Fruit fly (Drosophila melanogaster) whole organism, adult: Measurements from ENCODE around the gene sturkopf.

Experiments
- CG1620 ChIP-seq: fragments of 200-800 bp; sonication (Bioruptor generic); optimal IDR thresholded peaks from 2 replicates; lab custom pipeline; 2016; ENCODE audit warnings: missing biosample characterization, missing genetic modification characterization
- kay ChIP-seq: fragments of 200-800 bp; sonication (Bioruptor generic); peaks from one replicate; lab custom pipeline; 2016; ENCODE audit warnings: missing biosample characterization, missing genetic modification characterization, borderline replicate concordance
- pad ChIP-seq: fragments of 200-800 bp; sonication (Bioruptor generic); optimal IDR thresholded peaks from 3 replicates; lab custom pipeline; 2017; ENCODE audit warnings: missing biosample characterization, missing genetic modification characterization, mild to moderate bottlenecking, moderate library complexity, missing genetic modification reagents

DNA sequence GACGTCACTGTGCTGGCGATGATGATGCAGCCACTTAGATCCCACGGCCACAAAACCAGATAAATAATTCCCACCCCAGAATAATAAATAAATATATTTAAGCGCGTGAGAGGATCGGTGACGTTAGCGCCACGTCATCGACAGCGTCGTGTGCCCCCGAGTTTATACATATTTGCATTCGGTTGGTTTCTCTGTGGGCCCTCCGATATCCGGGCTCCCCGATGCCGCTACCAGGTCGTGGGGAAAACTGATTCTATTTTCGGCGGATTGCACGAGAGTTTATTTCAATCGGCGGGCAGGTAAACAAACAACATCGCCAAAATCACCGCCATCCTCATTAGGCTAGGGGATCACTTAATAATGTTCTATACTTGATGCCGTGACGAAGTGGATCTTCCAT lies 41.0 kb upstream of the sturkopf start:
- TF ChIP-seq CG1620 (GFP tag; lab: Kevin White, UChicago) (no peak), pad (GFP tag; lab: Kevin White, UChicago) (no peak), kay (GFP tag; lab: Kevin White, UChicago) (no peak)
